Worm (Caenorhabditis elegans) whole organism, L4 larva: ENCODE results near the gene nhr-101.

ENCODE experiments used
- D1046.2 ChIP-seq: fragments of 200-800 bp; sonication (Bioruptor generic); IDR thresholded peaks from 2 replicates; pipeline ENCODE4 v1.3.6; 2022; ENCODE audit warnings: missing genetic modification characterization, missing compliant biosample characterization
- R02D3.7 ChIP-seq: fragments of 150-350 bp; sonication (generic microtip); optimal IDR thresholded peaks from 3 replicates; lab custom pipeline; 2014; ENCODE audit warnings: missing biosample characterization, missing genetic modification characterization
- T20F7.1 ChIP-seq: fragments of 200-800 bp; sonication (Bioruptor generic); optimal IDR thresholded peaks from 2 replicates; lab custom pipeline; 2018; ENCODE audit warnings: mild to moderate bottlenecking, missing genetic modification characterization, missing compliant biosample characterization
- T26A8.4 ChIP-seq: fragments of 200-800 bp; sonication (Bioruptor generic); IDR thresholded peaks from 2 replicates; pipeline ENCODE4 v1.3.6; 2022; ENCODE audit warnings: missing genetic modification characterization, missing compliant biosample characterization
- Y5F2A.4 ChIP-seq: fragments of 200-800 bp; sonication (Bioruptor generic); optimal IDR thresholded peaks from 2 replicates; lab custom pipeline; 2018; ENCODE audit warnings: mild to moderate bottlenecking, missing genetic modification characterization, missing compliant biosample characterization
- aha-1 ChIP-seq: fragments of 150-350 bp; peaks from one replicate; lab custom pipeline; 2014; ENCODE audit warnings: missing biosample characterization, missing genetic modification characterization
- ama-1 ChIP-seq: fragments of 150-350 bp; optimal IDR thresholded peaks from 2 replicates; lab custom pipeline; 2014; ENCODE audit warnings: inconsistent platforms, mixed read lengths
- attf-4 ChIP-seq: sonication (generic microtip); optimal IDR thresholded peaks from 3 replicates; lab custom pipeline; 2017; ENCODE audit warnings: missing biosample characterization, missing genetic modification characterization
- ceh-20 ChIP-seq: fragments of 200-800 bp; sonication (Bioruptor generic); IDR thresholded peaks from 2 replicates; pipeline ENCODE4 v1.3.6; 2022; ENCODE audit warnings: missing genetic modification reagents, missing genetic modification characterization, missing compliant biosample characterization
- ceh-28 ChIP-seq: fragments of 150-350 bp; optimal IDR thresholded peaks from 2 replicates; lab custom pipeline; 2014; ENCODE audit warnings: missing biosample characterization, missing genetic modification reagents, missing genetic modification characterization
- ceh-44 ChIP-seq: fragments of 200-800 bp; sonication (Bioruptor generic); IDR thresholded peaks from 2 replicates; pipeline ENCODE4 v1.3.6; 2022; ENCODE audit warnings: missing genetic modification reagents, missing genetic modification characterization, missing compliant biosample characterization
- ctbp-1 ChIP-seq: fragments of 200-800 bp; sonication (Bioruptor generic); IDR thresholded peaks from 2 replicates; pipeline ENCODE4 v1.3.6; 2022; ENCODE audit warnings: missing genetic modification reagents, missing genetic modification characterization, missing compliant biosample characterization
- daf-12 ChIP-seq: fragments of 150-350 bp; optimal IDR thresholded peaks from 2 replicates; lab custom pipeline; 2014; ENCODE audit warnings: missing biosample characterization, missing genetic modification reagents, missing genetic modification characterization
- dmd-8 ChIP-seq: fragments of 200-800 bp; sonication (Bioruptor generic); IDR thresholded peaks from 2 replicates; pipeline ENCODE4 v1.3.6; 2022; ENCODE audit warnings: missing genetic modification characterization, missing compliant biosample characterization
- dmd-9 ChIP-seq: fragments of 200-800 bp; sonication (Bioruptor generic); IDR thresholded peaks from 2 replicates; pipeline ENCODE4 v1.3.6; 2022; ENCODE audit warnings: missing genetic modification reagents, missing genetic modification characterization, missing compliant biosample characterization
- dpl-1 ChIP-seq: fragments of 150-350 bp; optimal IDR thresholded peaks from 2 replicates; lab custom pipeline; 2014; ENCODE audit warnings: missing biosample characterization, missing genetic modification reagents, missing genetic modification characterization
- duxl-1 ChIP-seq: sonication (generic microtip); optimal IDR thresholded peaks from 2 replicates; lab custom pipeline; 2016; ENCODE audit warnings: mild to moderate bottlenecking, missing genetic modification characterization, moderate library complexity, missing compliant biosample characterization; ENCODE audit not compliant: poor library complexity
- dve-1 ChIP-seq: sonication (generic microtip); optimal IDR thresholded peaks from 2 replicates; lab custom pipeline; 2017; ENCODE audit warnings: antibody characterized with exemption, mild to moderate bottlenecking, missing genetic modification characterization, missing compliant biosample characterization; ENCODE audit not compliant: insufficient read depth
- egl-27 ChIP-seq: sonication (generic microtip); optimal IDR thresholded peaks from 3 replicates; lab custom pipeline; 2017; ENCODE audit warnings: missing biosample characterization, missing genetic modification reagents, missing genetic modification characterization
- egl-43 ChIP-seq: fragments of 200-800 bp; sonication (Bioruptor generic); IDR thresholded peaks from 2 replicates; pipeline ENCODE4 v1.3.6; 2022; ENCODE audit warnings: missing genetic modification reagents, missing genetic modification characterization, missing compliant biosample characterization
- fkh-10 ChIP-seq: fragments of 150-350 bp; optimal IDR thresholded peaks from 2 replicates; lab custom pipeline; 2014; ENCODE audit warnings: missing biosample characterization, missing genetic modification reagents, missing genetic modification characterization
- gei-8 ChIP-seq: fragments of 200-800 bp; sonication (Bioruptor generic); optimal IDR thresholded peaks from 2 replicates; lab custom pipeline; 2018; ENCODE audit warnings: mild to moderate bottlenecking, missing genetic modification characterization, missing compliant biosample characterization
- hlh-11 ChIP-seq: fragments of 200-800 bp; sonication (Bioruptor generic); optimal IDR thresholded peaks from 2 replicates; lab custom pipeline; 2018; ENCODE audit warnings: mild to moderate bottlenecking, missing genetic modification characterization, missing compliant biosample characterization
- hlh-30 ChIP-seq: sonication (generic microtip); optimal IDR thresholded peaks from 2 replicates; lab custom pipeline; 2017; ENCODE audit warnings: antibody characterized with exemption, mild to moderate bottlenecking, missing genetic modification characterization, missing compliant biosample characterization; ENCODE audit not compliant: insufficient read depth
- hmg-1.1 ChIP-seq: fragments of 200-800 bp; sonication (Bioruptor generic); IDR thresholded peaks from 2 replicates; pipeline ENCODE4 v1.3.6; 2022; ENCODE audit warnings: missing genetic modification reagents, missing genetic modification characterization, missing compliant biosample characterization
- jun-1 ChIP-seq: fragments of 150-350 bp; optimal IDR thresholded peaks from 2 replicates; lab custom pipeline; 2014; ENCODE audit warnings: missing biosample characterization, missing genetic modification reagents, missing genetic modification characterization
- lim-7 ChIP-seq: fragments of 200-800 bp; sonication (Bioruptor generic); IDR thresholded peaks from 2 replicates; pipeline ENCODE4 v1.3.6; 2022; ENCODE audit warnings: missing genetic modification characterization, missing compliant biosample characterization
- lin-13 ChIP-seq: fragments of 150-350 bp; optimal IDR thresholded peaks from 2 replicates; lab custom pipeline; 2014; ENCODE audit warnings: missing biosample characterization, missing genetic modification reagents, missing genetic modification characterization
- lin-38 ChIP-seq: fragments of 200-800 bp; sonication (Bioruptor generic); IDR thresholded peaks from 2 replicates; pipeline ENCODE4 v1.3.6; 2022; ENCODE audit warnings: missing genetic modification reagents, missing genetic modification characterization, missing compliant biosample characterization
- madf-9 ChIP-seq: fragments of 200-800 bp; sonication (Bioruptor generic); conservative IDR thresholded peaks from 2 replicates; pipeline ENCODE4 v1.3.6; 2022; ENCODE audit warnings: missing genetic modification reagents, missing genetic modification characterization, missing compliant biosample characterization
- mdt-29 ChIP-seq: fragments of 200-800 bp; sonication (Bioruptor generic); IDR thresholded peaks from 2 replicates; pipeline ENCODE4 v1.3.6; 2022; ENCODE audit warnings: missing genetic modification reagents, missing genetic modification characterization, missing compliant biosample characterization
- mes-2 ChIP-seq: sonication (generic microtip); optimal IDR thresholded peaks from 2 replicates; lab custom pipeline; 2016; ENCODE audit warnings: missing genotype, mild to moderate bottlenecking, missing genetic modification characterization, missing compliant biosample characterization; ENCODE audit not compliant: poor library complexity, severe bottlenecking
- mxl-3 ChIP-seq: fragments of 200-800 bp; sonication (Bioruptor generic); optimal IDR thresholded peaks from 2 replicates; lab custom pipeline; 2018; ENCODE audit warnings: mild to moderate bottlenecking, missing genetic modification characterization, missing compliant biosample characterization
- nhr-10 ChIP-seq: fragments of 150-350 bp; optimal IDR thresholded peaks from 2 replicates; lab custom pipeline; 2014; ENCODE audit warnings: missing biosample characterization, missing genetic modification characterization
- nhr-237 ChIP-seq: sonication (generic microtip); optimal IDR thresholded peaks from 2 replicates; lab custom pipeline; 2017; ENCODE audit warnings: missing biosample characterization, missing genetic modification characterization
- nhr-25 ChIP-seq: sonication (generic microtip); optimal IDR thresholded peaks from 2 replicates; lab custom pipeline; 2017; ENCODE audit warnings: missing genetic modification characterization, mild to moderate bottlenecking, missing compliant biosample characterization, antibody characterized with exemption, moderate library complexity, borderline replicate concordance; ENCODE audit not compliant: insufficient read depth
- nhr-41 ChIP-seq: fragments of 200-800 bp; sonication (Bioruptor generic); IDR thresholded peaks from 2 replicates; pipeline ENCODE4 v1.3.6; 2022; ENCODE audit warnings: missing genetic modification reagents, missing genetic modification characterization, missing compliant biosample characterization
- nhr-48 ChIP-seq: sonication (generic microtip); optimal IDR thresholded peaks from 2 replicates; lab custom pipeline; 2016; ENCODE audit warnings: mild to moderate bottlenecking, missing genetic modification characterization, missing compliant biosample characterization
- nhr-76 ChIP-seq: fragments of 150-350 bp; optimal IDR thresholded peaks from 2 replicates; lab custom pipeline; 2014; ENCODE audit warnings: missing biosample characterization, missing genetic modification characterization
- php-3 ChIP-seq: fragments of 200-800 bp; sonication (Bioruptor generic); IDR thresholded peaks from 2 replicates; pipeline ENCODE4 v1.3.6; 2022; ENCODE audit warnings: missing genetic modification reagents, missing genetic modification characterization, missing compliant biosample characterization
- pqm-1 ChIP-seq: sonication (generic microtip); optimal IDR thresholded peaks from 2 replicates; lab custom pipeline; 2017; ENCODE audit warnings: missing biosample characterization, missing genetic modification characterization
- sdz-12 ChIP-seq: fragments of 200-800 bp; sonication (Bioruptor generic); optimal IDR thresholded peaks from 2 replicates; lab custom pipeline; 2018; ENCODE audit warnings: mild to moderate bottlenecking, missing genetic modification characterization, missing compliant biosample characterization
- tag-97 ChIP-seq: fragments of 200-800 bp; sonication (Bioruptor generic); IDR thresholded peaks from 2 replicates; pipeline ENCODE4 v1.3.6; 2022; ENCODE audit warnings: missing genetic modification characterization, missing compliant biosample characterization
- tra-1 ChIP-seq: fragments of 200-800 bp; sonication (Bioruptor generic); IDR thresholded peaks from 2 replicates; pipeline ENCODE4 v1.3.6; 2022; ENCODE audit warnings: missing genetic modification reagents, missing genetic modification characterization, missing compliant biosample characterization
- unc-130 ChIP-seq: sonication (generic microtip); optimal IDR thresholded peaks from 2 replicates; lab custom pipeline; 2016; ENCODE audit warnings: missing genetic modification reagents, missing genetic modification characterization, missing compliant biosample characterization
- unc-62 ChIP-seq, 3 experiments: fragments of 150-350 bp in 1 of 3; sonication (generic microtip); optimal IDR thresholded peaks in 2 of 3; peaks in 1 of 3; 1 replicate in 1 of 3; 2 replicates in 2 of 3; lab custom pipeline; 2014 to 2017; ENCODE audit warnings: missing biosample characterization in 3 of 3, missing genetic modification characterization in 3 of 3, missing genetic modification reagents in 3 of 3, missing genotype in 1 of 3
- zip-11 ChIP-seq: fragments of 200-800 bp; sonication (Bioruptor generic); IDR thresholded peaks from 2 replicates; pipeline ENCODE4 v1.3.6; 2022; ENCODE audit warnings: missing genetic modification characterization, missing compliant biosample characterization
- ztf-7 ChIP-seq: fragments of 150-350 bp; optimal IDR thresholded peaks from 2 replicates; lab custom pipeline; 2014; ENCODE audit warnings: missing biosample characterization, missing genetic modification characterization

Gene nhr-101

DNA sequence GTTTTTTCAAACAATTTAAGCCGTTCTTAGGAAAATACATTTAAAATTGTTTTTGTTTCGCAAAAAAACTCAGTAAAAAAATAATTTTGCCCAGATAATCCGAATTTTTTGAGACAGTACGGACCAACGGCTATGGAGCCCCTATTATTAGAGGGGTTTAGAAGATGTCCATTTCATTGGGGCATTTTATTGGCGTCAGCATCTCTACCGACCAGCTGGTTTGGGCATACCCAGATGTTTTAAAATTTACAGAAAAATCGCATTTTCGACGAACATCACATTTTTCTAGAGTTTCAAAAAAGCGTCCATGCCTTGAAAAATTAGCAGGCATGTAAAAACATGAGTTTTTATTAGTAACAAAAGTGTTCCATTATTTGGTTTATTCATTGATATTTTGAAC is 29.0 kb upstream of the nhr-101 start (continued):
- TF ChIP-seq hmg-1.1 (GFP tag; lab: Robert Waterston, UW): 0 out of 2 replicates have a peak, but pooled peaks have one; percentile 33
- TF ChIP-seq ceh-20 (GFP tag; lab: Robert Waterston, UW): peak; percentile 42; the same call in 1 of the 2 replicates
- peak; percentile 82; the same call in 1 of the 2 replicates for TF ChIP-seq D1046.2 (GFP tag; lab: Robert Waterston, UW)
- TF ChIP-seq fkh-10 (GFP tag; lab: Kevin White, UChicago): no peak
- TF ChIP-seq dmd-9 (GFP tag; lab: Robert Waterston, UW): 0 out of 2 replicates have a peak, but pooled peaks have one; percentile 36
- peak; percentile 67 for TF ChIP-seq lim-7 (GFP tag; lab: Robert Waterston, UW)
- 0 out of 2 replicates have a peak, but pooled peaks have one; percentile 53 for TF ChIP-seq madf-9 (GFP tag; lab: Robert Waterston, UW)
- TF ChIP-seq ceh-44 (GFP tag; lab: Robert Waterston, UW): no peak
- no peak for TF ChIP-seq dmd-8 (GFP tag; lab: Robert Waterston, UW)
- TF ChIP-seq ama-1 (lab: Kevin White, UChicago): peak; percentile 19
- TF ChIP-seq unc-62 (GFP tag; optimal IDR thresholded peaks at IDR 0.05 in 1 of 2; lab: Kevin White, UChicago): no peak
- TF ChIP-seq unc-62 (tag; optimal IDR thresholded peaks at IDR 0.05; lab: Kevin White, UChicago): no peak
- TF ChIP-seq mdt-29 (GFP tag; lab: Robert Waterston, UW): 0 out of 2 replicates have a peak, but pooled peaks have one; percentile 5
- TF ChIP-seq tra-1 (GFP tag; lab: Robert Waterston, UW): 0 out of 2 replicates have a peak, but pooled peaks have one; percentile 9
- peak; percentile 30; the same call in 1 of the 2 replicates for TF ChIP-seq lin-38 (GFP tag; lab: Robert Waterston, UW)

DNA sequence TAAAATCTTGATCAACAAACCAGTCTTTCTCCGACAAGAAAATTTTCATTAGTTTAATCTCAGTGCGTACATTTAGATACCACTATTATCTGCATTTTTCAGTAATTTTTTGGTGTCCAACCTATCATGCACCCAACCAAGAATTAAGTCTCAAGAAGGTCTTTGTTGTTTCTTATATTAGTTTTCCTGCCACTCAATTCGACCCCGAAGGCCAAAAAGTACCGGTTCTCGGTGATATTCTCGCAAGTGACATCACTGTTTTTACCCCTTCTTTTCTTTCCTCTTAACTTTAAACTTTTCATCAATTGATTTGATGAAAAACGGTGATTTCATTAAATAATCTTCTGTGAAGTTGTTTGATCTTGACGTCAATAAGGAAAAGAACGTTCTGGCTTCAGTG is 26.7 kb upstream of the nhr-101 start, which contains the start of gene F38B7.2:
TSS of gene F38B7.2 (plus strand) at position 400 of the 400 bp plus-strand sequence.
- TF ChIP-seq R02D3.7 (tag; lab: Kevin White, UChicago) (no peak), nhr-25 (tag; lab: Kevin White, UChicago) (peak; percentile 43), tag-97 (no peak), lin-13 (GFP tag; lab: Kevin White, UChicago) (no peak), hlh-30 (tag; lab: Kevin White, UChicago) (peak; percentile 3), Y5F2A.4 (GFP tag; lab: Kevin White, UChicago) (no peak), daf-12 (no peak), nhr-237 (tag; lab: Kevin White, UChicago) (no peak), sdz-12 (GFP tag; lab: Kevin White, UChicago) (no peak), unc-130 (no peak), pqm-1 (tag; lab: Kevin White, UChicago) (no peak), dmd-9 (GFP tag; lab: Robert Waterston, UW) (no peak), dpl-1 (GFP tag; lab: Kevin White, UChicago) (no peak), ceh-28 (tag; lab: Kevin White, UChicago) (no peak), zip-11 (GFP tag; lab: Robert Waterston, UW) (no peak), mes-2 (tag; lab: Kevin White, UChicago) (no peak), aha-1 (tag; lab: Kevin White, UChicago) (peak; percentile 49), T20F7.1 (GFP tag; lab: Kevin White, UChicago) (no peak), jun-1 (no peak), nhr-10 (peak; percentile 30), duxl-1 (no peak), lin-38 (GFP tag; lab: Robert Waterston, UW) (no peak), dmd-8 (GFP tag; lab: Robert Waterston, UW) (no peak), nhr-76 (tag; lab: Kevin White, UChicago) (no peak), gei-8 (GFP tag; lab: Kevin White, UChicago) (no peak), hlh-11 (peak; percentile 12), dve-1 (tag; lab: Kevin White, UChicago) (no peak), ama-1 (lab: Kevin White, UChicago) (no peak), egl-27 (tag; lab: Kevin White, UChicago) (no peak), T26A8.4 (GFP tag; lab: Robert Waterston, UW) (no peak), ztf-7 (tag; lab: Kevin White, UChicago) (no peak), egl-43 (GFP tag; lab: Robert Waterston, UW) (no peak), nhr-48 (tag; lab: Kevin White, UChicago) (peak; percentile 66), attf-4 (tag; lab: Kevin White, UChicago) (no peak), php-3 (no peak), mxl-3 (GFP tag; lab: Kevin White, UChicago) (no peak), ctbp-1 (GFP tag; lab: Robert Waterston, UW) (no peak), nhr-41 (GFP tag; lab: Robert Waterston, UW) (no peak)
